Fruit fly (Drosophila melanogaster) Kc167 (cell line): ENCODE results near the gene CG33927.

Source experiments
- Myc ChIP-seq: fragments of >200 bp; optimal IDR thresholded peaks from 2 replicates; lab custom pipeline; 2017; ENCODE audit warnings: missing external identifiers
- Sin3A ChIP-seq: fragments of >200 bp; optimal IDR thresholded peaks from 2 replicates; lab custom pipeline; 2018; ENCODE audit warnings: missing external identifiers
- h ChIP-seq: fragments of >200 bp; optimal IDR thresholded peaks from 3 replicates; lab custom pipeline; 2018; ENCODE audit warnings: missing external identifiers
- insv ChIP-seq: fragments of >200 bp; optimal IDR thresholded peaks from 3 replicates; lab custom pipeline; 2018; ENCODE audit warnings: missing external identifiers
- psq ChIP-seq: fragments of >200 bp; optimal IDR thresholded peaks from 2 replicates; lab custom pipeline; 2017; ENCODE audit warnings: missing external identifiers
- ttk ChIP-seq: sonication (Bioruptor generic); optimal IDR thresholded peaks from 2 replicates; lab custom pipeline; 2017; ENCODE audit warnings: missing external identifiers

CG33927 gene

dm6 chr3R:4713775-4714360 is 23.5 kb upstream of the CG33927 start, which contains the start of gene eIF3f1:
eIF3f1 (minus strand) TSS chr3R:4714182.
- TF ChIP-seq insv (lab: Kevin White, UChicago) (no peak), Myc (lab: Kevin White, UChicago) (no peak), psq (no peak)

- TF ChIP-seq Myc (lab: Kevin White, UChicago) (no peak), insv (lab: Kevin White, UChicago) (no peak), psq (no peak), Sin3A (lab: Kevin White, UChicago) (no peak), h (lab: Kevin White, UChicago) (no peak), ttk (lab: Kevin White, UChicago) (no peak)
Measured at dm6 chr3R:4712063-4712462, 21.7 kb upstream of the CG33927 start.

dm6 chr3R:4706055-4706454 is 15.6 kb upstream of the CG33927 start:
- TF ChIP-seq h (lab: Kevin White, UChicago) (no peak), psq (no peak), ttk (lab: Kevin White, UChicago) (no peak), insv (lab: Kevin White, UChicago) (no peak), Sin3A (lab: Kevin White, UChicago) (no peak), Myc (lab: Kevin White, UChicago) (no peak)

dm6 chr3R:4705167-4705566 is 14.8 kb upstream of the CG33927 start:
- TF ChIP-seq Myc (lab: Kevin White, UChicago): no peak
- TF ChIP-seq psq: no peak
- TF ChIP-seq h (lab: Kevin White, UChicago): no peak
- no peak for TF ChIP-seq Sin3A (lab: Kevin White, UChicago)
- no peak for TF ChIP-seq ttk (lab: Kevin White, UChicago)
- no peak for TF ChIP-seq insv (lab: Kevin White, UChicago)

- TF ChIP-seq h (lab: Kevin White, UChicago) (no peak), Sin3A (lab: Kevin White, UChicago) (no peak), ttk (lab: Kevin White, UChicago) (no peak), Myc (lab: Kevin White, UChicago) (no peak), psq (no peak), insv (lab: Kevin White, UChicago) (no peak)
Measured at dm6 chr3R:4694805-4695204, 4.4 kb upstream of the CG33927 start.

dm6 chr3R:4687207-4687606 is 3.2 kb downstream of the CG33927 start:
- TF ChIP-seq h (lab: Kevin White, UChicago) (no peak), Sin3A (lab: Kevin White, UChicago) (no peak), ttk (lab: Kevin White, UChicago) (no peak), psq (no peak), insv (lab: Kevin White, UChicago) (no peak), Myc (lab: Kevin White, UChicago) (no peak)

- TF ChIP-seq ttk (lab: Kevin White, UChicago) (no peak), psq (no peak), insv (lab: Kevin White, UChicago) (no peak), Sin3A (lab: Kevin White, UChicago) (no peak), Myc (lab: Kevin White, UChicago) (no peak), h (lab: Kevin White, UChicago) (no peak)
Measured at dm6 chr3R:4678362-4678761, 12.0 kb downstream of the CG33927 start.

dm6 chr3R:4676981-4677665 is 13.3 kb downstream of the CG33927 start:
- no peak for TF ChIP-seq insv (lab: Kevin White, UChicago)
- TF ChIP-seq Sin3A (lab: Kevin White, UChicago): no peak
- TF ChIP-seq ttk (lab: Kevin White, UChicago): no peak
- TF ChIP-seq psq: no peak
- no peak for TF ChIP-seq h (lab: Kevin White, UChicago)
- no peak for TF ChIP-seq Myc (lab: Kevin White, UChicago)

dm6 chr3R:4667399-4668201 is 22.8 kb downstream of the CG33927 start:
- TF ChIP-seq h (lab: Kevin White, UChicago): no peak

- TF ChIP-seq psq (no peak), h (lab: Kevin White, UChicago) (no peak), Myc (lab: Kevin White, UChicago) (no peak), insv (lab: Kevin White, UChicago) (no peak), ttk (lab: Kevin White, UChicago) (no peak)
Measured at dm6 chr3R:4666014-4666652, 24.3 kb downstream of the CG33927 start.

- TF ChIP-seq ttk (lab: Kevin White, UChicago) (no peak), h (lab: Kevin White, UChicago) (no peak)
Measured at dm6 chr3R:4664947-4665346, 25.5 kb downstream of the CG33927 start.
